Worm (Caenorhabditis elegans) whole organism, L3 larva: ENCODE data around the gene F47B8.5.
"Not testable (repeated sequence)": the region's sequence is repeated elsewhere in the genome, so short reads cannot be mapped to it uniquely, and the experiment has no call there.

Experiments
- ZK546.5 ChIP-seq: sonication (generic microtip); optimal IDR thresholded peaks from 2 replicates; lab custom pipeline; 2017; ENCODE audit warnings: missing biosample characterization, missing genetic modification characterization
- aly-2 ChIP-seq: fragments of 150-350 bp; optimal IDR thresholded peaks from 2 replicates; lab custom pipeline; 2014; ENCODE audit warnings: missing biosample characterization, missing genetic modification characterization
- ama-1 ChIP-seq: fragments of 150-350 bp; optimal IDR thresholded peaks from 2 replicates; lab custom pipeline; 2018
- ceh-16 ChIP-seq: sonication (generic microtip); optimal IDR thresholded peaks from 2 replicates; lab custom pipeline; 2017; ENCODE audit warnings: missing biosample characterization, missing genetic modification characterization
- ceh-28 ChIP-seq: fragments of 150-350 bp; optimal IDR thresholded peaks from 2 replicates; lab custom pipeline; 2014; ENCODE audit warnings: missing biosample characterization, missing genetic modification reagents, missing genetic modification characterization
- ceh-82 ChIP-seq: fragments of 150-350 bp; optimal IDR thresholded peaks from 2 replicates; lab custom pipeline; 2014; ENCODE audit warnings: missing biosample characterization, missing genetic modification characterization
- ceh-9 ChIP-seq: sonication (generic microtip); optimal IDR thresholded peaks from 2 replicates; lab custom pipeline; 2018; ENCODE audit warnings: missing biosample characterization, missing genetic modification characterization
- egl-5 ChIP-seq: fragments of 150-350 bp; optimal IDR thresholded peaks from 2 replicates; lab custom pipeline; 2017; ENCODE audit warnings: missing biosample characterization, missing genetic modification reagents, missing genetic modification characterization, inconsistent platforms
- elt-1 ChIP-seq: fragments of 150-350 bp; optimal IDR thresholded peaks from 2 replicates; lab custom pipeline; 2014; ENCODE audit warnings: missing biosample characterization, missing genetic modification characterization
- elt-2 ChIP-seq: sonication (generic microtip); optimal IDR thresholded peaks from 2 replicates; lab custom pipeline; 2016; ENCODE audit warnings: missing genetic modification reagents, mild to moderate bottlenecking, missing genetic modification characterization, missing compliant biosample characterization
- elt-3 ChIP-seq, 3 experiments: fragments of 150-350 bp in 1 of 3; sonication (generic microtip) in 2 of 3; optimal IDR thresholded peaks; 2 replicates in 2 of 3; 4 replicates in 1 of 3; lab custom pipeline; 2014 to 2017; ENCODE audit warnings: missing biosample characterization in 3 of 3, missing genetic modification characterization in 3 of 3
- eor-1 ChIP-seq, 2 experiments: fragments of 150-350 bp; optimal IDR thresholded peaks; 2 replicates each; lab custom pipeline; 2014 to 2018; ENCODE audit warnings: missing biosample characterization in 2 of 2, missing genetic modification characterization in 2 of 2
- fkh-10 ChIP-seq: sonication (generic microtip); optimal IDR thresholded peaks from 2 replicates; lab custom pipeline; 2017; ENCODE audit warnings: missing biosample characterization, missing genetic modification reagents, missing genetic modification characterization
- fos-1 ChIP-seq: fragments of 150-350 bp; optimal IDR thresholded peaks from 2 replicates; lab custom pipeline; 2014; ENCODE audit warnings: missing biosample characterization, missing genetic modification characterization
- hmg-11 ChIP-seq: sonication (generic microtip); optimal IDR thresholded peaks from 2 replicates; lab custom pipeline; 2016; ENCODE audit warnings: missing genetic modification characterization, missing compliant biosample characterization
- lin-15B ChIP-seq: fragments of 150-350 bp; optimal IDR thresholded peaks from 2 replicates; lab custom pipeline; 2014; ENCODE audit warnings: missing biosample characterization, missing genetic modification characterization
- lin-39 ChIP-seq: fragments of 150-350 bp; optimal IDR thresholded peaks from 2 replicates; lab custom pipeline; 2018; ENCODE audit warnings: missing biosample characterization, missing genetic modification reagents, missing genetic modification characterization
- lsy-12 ChIP-seq: sonication (generic microtip); optimal IDR thresholded peaks from 2 replicates; lab custom pipeline; 2016; ENCODE audit warnings: mild to moderate bottlenecking, missing genetic modification characterization, missing compliant biosample characterization
- mdl-1 ChIP-seq: fragments of 150-350 bp; optimal IDR thresholded peaks from 2 replicates; lab custom pipeline; 2014; ENCODE audit warnings: missing biosample characterization, missing genetic modification characterization
- nhr-11 ChIP-seq: fragments of 150-350 bp; optimal IDR thresholded peaks from 2 replicates; lab custom pipeline; 2014; ENCODE audit warnings: missing biosample characterization, missing genetic modification characterization
- nhr-12 ChIP-seq: fragments of 150-350 bp; optimal IDR thresholded peaks from 2 replicates; lab custom pipeline; 2014; ENCODE audit warnings: missing biosample characterization, missing genetic modification characterization
- nhr-25 ChIP-seq: sonication (generic microtip); optimal IDR thresholded peaks from 2 replicates; lab custom pipeline; 2017; ENCODE audit warnings: missing biosample characterization, missing genetic modification characterization
- nhr-28 ChIP-seq: fragments of 150-350 bp; optimal IDR thresholded peaks from 2 replicates; lab custom pipeline; 2014; ENCODE audit warnings: missing biosample characterization, missing genetic modification characterization
- nhr-76 ChIP-seq: fragments of 150-350 bp; sonication (generic microtip); optimal IDR thresholded peaks from 5 replicates; lab custom pipeline; 2014; ENCODE audit warnings: missing biosample characterization, missing genetic modification characterization
- nhr-77 ChIP-seq: fragments of 150-350 bp; optimal IDR thresholded peaks from 2 replicates; lab custom pipeline; 2014; ENCODE audit warnings: missing biosample characterization, missing genetic modification characterization
- pha-4 ChIP-seq: fragments of 150-350 bp; optimal IDR thresholded peaks from 2 replicates; lab custom pipeline; 2014; ENCODE audit warnings: missing biosample characterization, missing genetic modification reagents, missing genetic modification characterization
- pqm-1 ChIP-seq: fragments of 150-350 bp; optimal IDR thresholded peaks from 2 replicates; lab custom pipeline; 2017; ENCODE audit warnings: missing biosample characterization, missing genetic modification characterization, inconsistent platforms
- snpc-4 ChIP-seq: fragments of 150-350 bp; optimal IDR thresholded peaks from 2 replicates; lab custom pipeline; 2014; ENCODE audit warnings: missing biosample characterization, missing genetic modification characterization
- zag-1 ChIP-seq: fragments of 150-350 bp; optimal IDR thresholded peaks from 2 replicates; lab custom pipeline; 2014; ENCODE audit warnings: missing biosample characterization, missing genetic modification characterization
- ztf-11 ChIP-seq: fragments of 150-350 bp; optimal IDR thresholded peaks from 2 replicates; lab custom pipeline; 2014; ENCODE audit warnings: missing biosample characterization, missing genetic modification characterization
- ztf-4 ChIP-seq: fragments of 150-350 bp; optimal IDR thresholded peaks from 2 replicates; lab custom pipeline; 2014; ENCODE audit warnings: missing biosample characterization, missing genetic modification characterization

Gene F47B8.5

DNA sequence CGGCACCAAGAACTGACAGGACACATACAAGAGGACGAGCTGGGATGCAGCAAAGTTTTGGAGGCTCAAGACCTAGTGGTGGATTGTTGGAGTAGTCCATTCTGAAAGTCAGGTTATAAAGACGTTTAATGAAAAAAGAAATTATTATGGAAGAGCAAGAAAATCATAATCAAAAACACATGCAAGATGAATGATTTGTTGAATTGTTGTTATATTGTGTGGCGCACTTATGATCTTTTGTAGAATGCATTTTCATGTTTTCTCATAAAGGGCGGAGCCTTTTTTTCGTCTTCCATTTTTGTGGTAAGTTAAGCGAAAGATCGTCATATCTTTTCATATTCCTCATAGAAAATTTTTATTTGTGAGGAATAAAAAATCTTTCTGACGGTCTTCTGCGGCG lies 11.2 kb downstream of the F47B8.5 start, which contains the start of gene F47B8.2:
F47B8.2 (minus strand) TSS at position 101 of the 400 bp plus-strand sequence.
- TF ChIP-seq egl-5 (no peak), eor-1 (tag; optimal IDR thresholded peaks at IDR 0.05; lab: Kevin White, UChicago) (no peak), ZK546.5 (no peak), elt-2 (no peak), ceh-16 (tag; lab: Kevin White, UChicago) (no peak), lin-39 (no peak), elt-3 (tag; optimal IDR thresholded peaks at IDR 0.05; lab: Kevin White, UChicago) (no peak), ama-1 (lab: Kevin White, UChicago) (no peak), pqm-1 (tag; lab: Kevin White, UChicago) (no peak), elt-1 (tag; lab: Kevin White, UChicago) (no peak), nhr-77 (tag; lab: Kevin White, UChicago) (no peak), ceh-9 (tag; lab: Kevin White, UChicago) (no peak), nhr-12 (tag; lab: Kevin White, UChicago) (no peak), pha-4 (tag; lab: Kevin White, UChicago) (no peak), mdl-1 (tag; lab: Kevin White, UChicago) (no peak), fos-1 (tag; lab: Kevin White, UChicago) (no peak), lin-15B (tag; lab: Kevin White, UChicago) (no peak), nhr-76 (tag; lab: Kevin White, UChicago) (no peak), ceh-82 (no peak)

ce11 chrV:14314236-14314635 lies 13.4 kb downstream of the F47B8.5 start, which contains the start of gene F47B8.1:
Gene F47B8.1 (minus strand): TSS chrV:14314336.
- TF ChIP-seq hmg-11 (tag; lab: Kevin White, UChicago), result no peak
- no peak for TF ChIP-seq nhr-77 (tag; lab: Kevin White, UChicago)
- TF ChIP-seq ama-1 (lab: Kevin White, UChicago), result no peak

DNA sequence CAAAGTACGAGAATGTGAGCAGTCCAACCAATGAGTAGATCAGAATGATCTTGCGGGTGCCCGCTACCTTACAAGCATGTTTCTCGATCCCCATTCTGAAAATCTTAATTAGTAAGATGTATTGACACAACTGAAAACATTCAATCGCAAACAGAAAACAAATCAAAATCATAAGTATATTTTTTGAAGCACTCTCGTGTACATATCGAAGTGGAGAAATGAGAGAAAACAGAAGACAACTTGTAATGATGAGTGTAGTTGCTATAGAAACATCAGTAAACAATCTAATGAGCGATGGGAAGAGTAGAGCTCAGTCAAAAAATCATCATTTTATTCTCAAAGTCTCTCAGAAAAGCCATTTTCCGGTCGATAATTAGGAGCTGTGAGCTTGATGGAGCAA lies 15.0 kb downstream of the F47B8.5 start, which contains the start of gene F14D7.8:
F14D7.8 (minus strand) TSS at position 101 of the 400 bp plus-strand sequence.
- TF ChIP-seq lsy-12 (tag; lab: Kevin White, UChicago) (no peak), aly-2 (no peak), ceh-28 (tag; lab: Kevin White, UChicago) (no peak)

- TF ChIP-seq hmg-11 (tag; lab: Kevin White, UChicago) (no peak), nhr-77 (tag; lab: Kevin White, UChicago) (no peak), snpc-4 (tag; lab: Kevin White, UChicago) (no peak), nhr-76 (tag; lab: Kevin White, UChicago) (no peak), lsy-12 (tag; lab: Kevin White, UChicago) (no peak), zag-1 (no peak), nhr-11 (no peak), nhr-25 (tag; lab: Kevin White, UChicago) (no peak), elt-2 (no peak), ztf-4 (no peak), ama-1 (lab: Kevin White, UChicago) (no peak)
Measured at ce11 chrV:14311115-14311514, 16.6 kb downstream of the F47B8.5 start, which contains the start of gene ddn-3. Gene ddn-3 (minus strand): TSS chrV:14311215.

- TF ChIP-seq ztf-4; nhr-12 (tag; lab: Kevin White, UChicago); ztf-11 (tag; lab: Kevin White, UChicago): not testable (repeated sequence)
Measured at ce11 chrV:14309632-14310031, 18.0 kb downstream of the F47B8.5 start, which contains the start of gene F14D7.14. Gene F14D7.14 (plus strand): TSS chrV:14309932.

ce11 chrV:14308164-14308563 lies 19.5 kb downstream of the F47B8.5 start, which contains the start of gene spig-5:
Gene spig-5 (plus strand): TSS chrV:14308464.
- TF ChIP-seq aly-2; fkh-10 (GFP tag; lab: Kevin White, UChicago); egl-5: not testable (repeated sequence)

DNA sequence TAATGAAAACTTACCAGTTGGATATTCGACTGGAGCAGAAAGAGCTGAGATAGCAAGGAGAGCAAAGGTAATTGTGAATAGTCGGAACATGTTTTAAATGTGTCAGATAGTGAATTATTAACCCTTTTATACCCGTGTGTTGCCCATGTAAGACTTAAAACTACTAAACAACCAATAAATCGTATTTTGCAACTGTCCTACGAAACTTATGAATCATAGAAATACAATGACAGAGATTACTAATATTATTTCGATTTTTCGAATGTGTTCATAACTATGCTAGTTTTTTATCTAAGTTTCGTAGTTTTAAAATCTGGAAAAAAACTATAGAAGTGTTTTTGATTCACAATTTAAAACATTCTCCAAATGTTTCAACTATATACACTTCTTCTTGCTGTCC lies 20.9 kb downstream of the F47B8.5 start, which contains the start of gene spig-4:
spig-4 (minus strand) TSS at position 101 of the 400 bp plus-strand sequence.
- TF ChIP-seq lin-15B (tag; lab: Kevin White, UChicago); nhr-28; elt-2: not testable (repeated sequence)
- TF ChIP-seq, all 47 proteins: peak for 0; not testable (repeated sequence) for 47
